Fruit fly (Drosophila melanogaster) whole organism, wandering third instar larva: ENCODE results near the gene se.
A peak's percentile ranks its signal among the peaks of the same experiment; 100 is the strongest.

Experiments used
- Abd-B ChIP-seq: fragments of >200 bp; optimal IDR thresholded peaks from 2 replicates; lab custom pipeline; 2017; ENCODE audit warnings: missing biosample characterization, missing genetic modification characterization
- CG32264 ChIP-seq: fragments of 200-800 bp; sonication (Bioruptor generic); optimal IDR thresholded peaks from 2 replicates; lab custom pipeline; 2016; ENCODE audit warnings: missing biosample characterization, missing genetic modification characterization
- CG9705 ChIP-seq: fragments of 200-800 bp; sonication (Bioruptor generic); optimal IDR thresholded peaks from 2 replicates; lab custom pipeline; 2018; ENCODE audit warnings: missing biosample characterization, mild to moderate bottlenecking, missing genetic modification characterization
- CrebA ChIP-seq: fragments of 200-800 bp; sonication (Bioruptor generic); optimal IDR thresholded peaks from 2 replicates; lab custom pipeline; 2016; ENCODE audit warnings: missing biosample characterization, mild to moderate bottlenecking, missing genetic modification characterization, borderline replicate concordance
- Dfd ChIP-seq: fragments of >200 bp; optimal IDR thresholded peaks from 2 replicates; lab custom pipeline; 2017; ENCODE audit warnings: missing biosample characterization, missing genetic modification characterization
- Dif ChIP-seq: fragments of 200-275, 200-300 bp; sonication (Bioruptor generic); optimal IDR thresholded peaks from 2 replicates; lab custom pipeline; 2018; ENCODE audit warnings: missing biosample characterization, missing genetic modification characterization; ENCODE audit not compliant: partially characterized antibody
- GATAd ChIP-seq: sonication (Bioruptor generic); optimal IDR thresholded peaks from 2 replicates; lab custom pipeline; 2016; ENCODE audit warnings: missing biosample characterization, missing genetic modification characterization
- HLH106 ChIP-seq: fragments of 200-800 bp; optimal IDR thresholded peaks from 3 replicates; lab custom pipeline; 2019; ENCODE audit warnings: missing biosample characterization, mild to moderate bottlenecking, missing genetic modification characterization, moderate library complexity
- Hnf4 ChIP-seq: fragments of 200-800 bp; sonication (Bioruptor generic); optimal IDR thresholded peaks from 2 replicates; lab custom pipeline; 2016; ENCODE audit warnings: missing biosample characterization, mild to moderate bottlenecking, missing genetic modification characterization
- Hr78 ChIP-seq: fragments of >200 bp; optimal IDR thresholded peaks from 2 replicates; lab custom pipeline; 2017; ENCODE audit warnings: missing biosample characterization, missing genetic modification characterization
- Hr83 ChIP-seq: fragments of 200-300 bp; sonication (Bioruptor generic); optimal IDR thresholded peaks from 2 replicates; lab custom pipeline; 2016; ENCODE audit warnings: missing biosample characterization, mild to moderate bottlenecking, missing genetic modification characterization, moderate library complexity; ENCODE audit not compliant: poor library complexity, severe bottlenecking
- Jra ChIP-seq: sonication (Bioruptor generic); optimal IDR thresholded peaks from 2 replicates; lab custom pipeline; 2016; ENCODE audit warnings: missing biosample characterization, missing genetic modification characterization
- Mio ChIP-seq: sonication (Bioruptor generic); optimal IDR thresholded peaks from 2 replicates; lab custom pipeline; 2016; ENCODE audit warnings: missing biosample characterization, missing genetic modification characterization
- Myc ChIP-seq: fragments of >200 bp; optimal IDR thresholded peaks from 2 replicates; lab custom pipeline; 2017
- N ChIP-seq: fragments of >200 bp; optimal IDR thresholded peaks from 2 replicates; lab custom pipeline; 2018; ENCODE audit warnings: missing biosample characterization, missing external identifiers, missing genetic modification characterization
- OdsH ChIP-seq: fragments of 200-800 bp; sonication (Bioruptor generic); optimal IDR thresholded peaks from 2 replicates; lab custom pipeline; 2016; ENCODE audit warnings: missing biosample characterization, mild to moderate bottlenecking, missing genetic modification characterization
- Rel ChIP-seq, 2 experiments: fragments of 200-800 bp; sonication (Bioruptor generic) in 1 of 2; optimal IDR thresholded peaks; 2 replicates in 1 of 2; 3 replicates in 1 of 2; lab custom pipeline; 2016 to 2019; ENCODE audit warnings: mild to moderate bottlenecking in 2 of 2, missing biosample characterization in 2 of 2, missing genetic modification characterization in 2 of 2, moderate library complexity in 1 of 2
- Sp1 ChIP-seq: fragments of 200-800 bp; sonication (Bioruptor generic); optimal IDR thresholded peaks from 3 replicates; lab custom pipeline; 2019; ENCODE audit warnings: missing biosample characterization, mild to moderate bottlenecking, missing genetic modification characterization, moderate library complexity
- Vsx2 ChIP-seq: fragments of 200-300, 225-300 bp; sonication (Bioruptor generic); optimal IDR thresholded peaks from 2 replicates; lab custom pipeline; 2018; ENCODE audit warnings: missing biosample characterization, missing genetic modification characterization; ENCODE audit not compliant: partially characterized antibody
- br ChIP-seq: fragments of 200-800 bp; sonication (Bioruptor generic); optimal IDR thresholded peaks from 2 replicates; lab custom pipeline; 2016; ENCODE audit warnings: missing biosample characterization, missing genetic modification characterization
- brk ChIP-seq: fragments of 200-800 bp; sonication (Bioruptor generic); optimal IDR thresholded peaks from 2 replicates; lab custom pipeline; 2016; ENCODE audit warnings: missing biosample characterization, mild to moderate bottlenecking, missing genetic modification characterization
- dl ChIP-seq, 2 experiments: fragments of 175-275, 200-275 bp in 1 of 2; fragments of 200-275 bp in 1 of 2; sonication (Bioruptor generic); optimal IDR thresholded peaks; lab custom pipeline; 2018; ENCODE audit warnings: mild to moderate bottlenecking in 2 of 2, missing biosample characterization in 2 of 2, missing genetic modification characterization in 2 of 2, moderate library complexity in 2 of 2; ENCODE audit not compliant: partially characterized antibody in 2 of 2, insufficient read depth in 1 of 2
- dmrt93B ChIP-seq: fragments of 200-800 bp; sonication (Bioruptor generic); optimal IDR thresholded peaks from 2 replicates; lab custom pipeline; 2018; ENCODE audit warnings: missing biosample characterization, mild to moderate bottlenecking, missing genetic modification characterization
- dsf ChIP-seq: sonication (Bioruptor generic); optimal IDR thresholded peaks from 2 replicates; lab custom pipeline; 2016; ENCODE audit warnings: missing biosample characterization, missing genetic modification characterization, borderline replicate concordance
- ey ChIP-seq: fragments of 200-800 bp; sonication (Bioruptor generic); optimal IDR thresholded peaks from 2 replicates; lab custom pipeline; 2016; ENCODE audit warnings: missing biosample characterization, missing genetic modification characterization
- foxo ChIP-seq, 2 experiments: fragments of 200-800 bp; sonication (Bioruptor generic); optimal IDR thresholded peaks; 2 replicates in 1 of 2; 3 replicates in 1 of 2; lab custom pipeline; 2016 to 2017; ENCODE audit warnings: missing biosample characterization in 2 of 2, missing genetic modification characterization in 2 of 2
- fru ChIP-seq: fragments of 200-800 bp; sonication (Bioruptor generic); optimal IDR thresholded peaks from 3 replicates; lab custom pipeline; 2016; ENCODE audit warnings: missing biosample characterization, mild to moderate bottlenecking, missing genetic modification characterization
- h ChIP-seq: fragments of 200-800 bp; sonication (Bioruptor generic); optimal IDR thresholded peaks from 3 replicates; lab custom pipeline; 2016; ENCODE audit warnings: missing biosample characterization, mild to moderate bottlenecking, missing genetic modification characterization
- jim ChIP-seq: fragments of 175-275, 200-325 bp; sonication (Bioruptor generic); optimal IDR thresholded peaks from 2 replicates; lab custom pipeline; 2016; ENCODE audit warnings: missing biosample characterization, mild to moderate bottlenecking, missing genetic modification characterization
- lola ChIP-seq: fragments of >200 bp; optimal IDR thresholded peaks from 2 replicates; lab custom pipeline; 2017; ENCODE audit warnings: missing biosample characterization, missing genetic modification characterization
- pan ChIP-seq: fragments of >200 bp; optimal IDR thresholded peaks from 2 replicates; lab custom pipeline; 2017
- psq ChIP-seq: fragments of 200-800 bp; sonication (Bioruptor generic); optimal IDR thresholded peaks from 3 replicates; lab custom pipeline; 2017; ENCODE audit warnings: missing biosample characterization, mild to moderate bottlenecking, missing genetic modification characterization, moderate library complexity
- rgr ChIP-seq: fragments of 200-800 bp; sonication (Bioruptor generic); optimal IDR thresholded peaks from 3 replicates; lab custom pipeline; 2016; ENCODE audit warnings: missing biosample characterization, mild to moderate bottlenecking, missing genetic modification characterization
- sage ChIP-seq: fragments of 200-800 bp; sonication (Bioruptor generic); optimal IDR thresholded peaks from 2 replicates; lab custom pipeline; 2016; ENCODE audit warnings: missing biosample characterization, mild to moderate bottlenecking, missing genetic modification characterization
- sv ChIP-seq: fragments of 200-800 bp; sonication (Bioruptor generic); optimal IDR thresholded peaks from 3 replicates; lab custom pipeline; 2016; ENCODE audit warnings: missing biosample characterization, missing genetic modification characterization
- tai ChIP-seq: sonication (Bioruptor generic); optimal IDR thresholded peaks from 2 replicates; lab custom pipeline; 2016; ENCODE audit warnings: missing biosample characterization, missing genetic modification characterization
- usp ChIP-seq: fragments of >200 bp; optimal IDR thresholded peaks from 2 replicates; lab custom pipeline; 2017; ENCODE audit warnings: missing biosample characterization, missing genetic modification characterization
- woc ChIP-seq: sonication (Bioruptor generic); optimal IDR thresholded peaks from 2 replicates; lab custom pipeline; 2016; ENCODE audit warnings: missing biosample characterization, mild to moderate bottlenecking, missing genetic modification characterization

The se gene

DNA sequence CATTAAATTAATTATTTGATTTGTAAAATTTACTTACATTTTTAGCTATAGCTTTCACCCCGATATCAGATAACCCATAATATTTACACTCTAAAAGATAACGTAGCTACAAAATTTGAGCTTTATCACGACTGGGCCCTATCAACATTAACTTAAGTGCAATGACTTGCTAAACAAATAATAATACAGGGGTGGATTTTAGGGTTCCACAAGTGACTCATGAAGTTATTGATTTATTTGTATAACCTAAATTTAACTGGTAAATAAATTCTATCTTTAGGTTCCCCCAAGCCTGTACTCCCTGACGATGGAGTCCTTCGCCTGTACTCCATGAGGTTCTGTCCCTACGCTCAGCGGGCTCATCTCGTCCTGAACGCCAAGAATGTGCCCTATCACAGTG is 1.1 kb upstream of the se start:
- peak; percentile 4 for TF ChIP-seq Jra (GFP tag; lab: Kevin White, UChicago)
- peak; percentile 17 for TF ChIP-seq ey
- TF ChIP-seq CG32264 = no peak
- peak; percentile 13 for TF ChIP-seq Hr83 (GFP tag; lab: Kevin White, UChicago)
- peak; percentile 22 for TF ChIP-seq HLH106 (tag; lab: Kevin White, UChicago)
- TF ChIP-seq dl (GFP tag; optimal IDR thresholded peaks at IDR 0.05; lab: Kevin White, UChicago; ENCODE audit: insufficient read depth in 1 of 2, partially characterized antibody in 2 of 2) = no peak
- no peak for TF ChIP-seq Dif (GFP tag; lab: Kevin White, UChicago)
- TF ChIP-seq Vsx2 (GFP tag; lab: Kevin White, UChicago) = no peak
- peak; percentile 47 for TF ChIP-seq h
- TF ChIP-seq tai (GFP tag; lab: Kevin White, UChicago) = no peak
- peak in 1 of 2 experiments; percentile 10 for TF ChIP-seq foxo (GFP tag; optimal IDR thresholded peaks at IDR 0.05; lab: Kevin White, UChicago)
- no peak for TF ChIP-seq Hr78 (GFP tag; lab: Kevin White, UChicago)
- no peak for TF ChIP-seq N (GFP tag; lab: Kevin White, UChicago)
- peak; percentile 4 for TF ChIP-seq Sp1 (GFP tag; lab: Kevin White, UChicago)
- no peak for TF ChIP-seq psq (GFP tag; lab: Kevin White, UChicago)
- no peak for TF ChIP-seq Abd-B (GFP tag; lab: Kevin White, UChicago)
- no peak for TF ChIP-seq sage (GFP tag; lab: Kevin White, UChicago)
- TF ChIP-seq Dfd (GFP tag; lab: Kevin White, UChicago) = no peak
- TF ChIP-seq dmrt93B = no peak
- TF ChIP-seq rgr = peak; percentile 39
- TF ChIP-seq br (GFP tag; lab: Kevin White, UChicago) = peak; percentile 29
- no peak for TF ChIP-seq dsf
- TF ChIP-seq pan (lab: Kevin White, UChicago) = no peak
- TF ChIP-seq Mio = no peak
- no peak for TF ChIP-seq Myc (lab: Kevin White, UChicago)
- TF ChIP-seq Hnf4 = no peak
- TF ChIP-seq fru = peak; percentile 75
- TF ChIP-seq, all 38 proteins: peak for 10

DNA sequence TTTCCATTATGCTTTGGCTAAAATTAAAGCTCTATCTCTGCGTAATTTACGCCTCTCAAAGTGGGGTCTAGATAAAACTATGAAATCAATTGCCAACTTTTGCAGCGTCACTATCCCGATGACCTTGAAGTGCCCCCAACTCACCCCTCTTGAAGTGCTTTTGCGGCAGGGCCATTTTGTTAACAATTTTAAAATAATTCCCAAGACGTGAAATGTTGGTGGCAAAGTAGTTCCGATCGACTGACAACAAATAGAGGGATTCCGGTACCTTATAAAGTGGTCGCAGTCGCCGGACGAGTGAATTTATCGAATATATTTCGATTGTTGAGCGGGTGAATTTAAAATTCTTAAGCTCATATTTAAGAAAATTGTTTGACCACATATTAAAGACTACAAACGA is 2.9 kb downstream of the se start, which contains the start of gene GstO2:
Gene GstO2, minus strand, starts transcription at position 245 of the 400 bp plus-strand sequence.
- no peak for TF ChIP-seq CG32264
- TF ChIP-seq Rel (GFP tag; optimal IDR thresholded peaks at IDR 0.05; lab: Kevin White, UChicago) = no peak
- peak; percentile 83 for TF ChIP-seq Rel (tag; optimal IDR thresholded peaks at IDR 0.05; lab: Kevin White, UChicago)
- TF ChIP-seq sage (GFP tag; lab: Kevin White, UChicago) = no peak
- no peak for TF ChIP-seq jim (GFP tag; lab: Kevin White, UChicago)
- TF ChIP-seq psq (GFP tag; lab: Kevin White, UChicago) = no peak

DNA sequence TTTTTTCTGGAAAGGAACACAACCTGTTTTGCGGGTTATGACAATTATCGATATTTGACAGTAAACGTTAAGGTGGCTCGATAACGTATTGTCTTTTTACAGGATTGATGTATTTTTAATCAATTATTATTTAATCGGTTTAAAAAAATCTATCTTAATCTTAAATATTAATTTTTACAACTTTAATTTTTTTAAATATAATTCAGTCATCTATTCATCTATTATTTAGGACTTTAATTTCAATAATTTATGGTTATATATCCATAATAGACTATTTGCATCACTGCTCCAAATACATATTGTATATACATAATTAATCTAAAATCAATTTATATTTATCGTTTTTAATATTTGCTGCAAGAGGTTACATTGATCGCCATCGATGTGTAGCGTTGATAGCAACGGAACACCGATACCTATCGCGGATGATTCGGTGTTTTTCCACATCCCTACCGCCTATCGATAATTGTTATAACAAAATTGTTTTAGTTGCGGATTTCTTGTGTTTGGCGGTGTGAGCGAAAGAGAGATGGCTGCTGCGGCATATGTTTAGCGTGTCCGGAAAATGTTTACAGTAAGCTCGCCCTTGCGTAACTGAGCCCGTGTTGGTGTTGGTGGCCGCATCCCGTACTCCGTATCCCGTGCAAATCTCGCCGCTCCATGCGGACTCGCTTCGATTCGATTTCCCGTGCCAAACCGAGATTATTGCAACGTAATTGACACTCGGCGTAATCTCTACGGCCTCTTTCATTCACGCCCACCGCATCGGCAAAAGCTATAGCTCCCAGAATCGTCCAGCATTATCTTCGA is 4.7 kb downstream of the se start, which contains the start of the genes GstO1 and foi:
Gene GstO1, minus strand, starts transcription at position 51 of the 810 bp plus-strand sequence.
Gene foi, plus strand, starts transcription at position 429 of the 810 bp plus-strand sequence.
- TF ChIP-seq sage (GFP tag; lab: Kevin White, UChicago) (peak; percentile 17), dmrt93B (no peak), lola (no peak), Mio (no peak), CG32264 (no peak), HLH106 (tag; lab: Kevin White, UChicago) (peak; percentile 52), Hr83 (GFP tag; lab: Kevin White, UChicago) (peak; percentile 83), Hnf4 (peak; percentile 33), Rel (GFP tag; optimal IDR thresholded peaks at IDR 0.05; lab: Kevin White, UChicago) (no peak), Rel (tag; optimal IDR thresholded peaks at IDR 0.05; lab: Kevin White, UChicago) (peak; percentile 12), pan (lab: Kevin White, UChicago) (no peak), br (GFP tag; lab: Kevin White, UChicago) (no peak), Myc (lab: Kevin White, UChicago) (no peak), brk (GFP tag; lab: Kevin White, UChicago) (no peak), h (peak; percentile 45), Abd-B (GFP tag; lab: Kevin White, UChicago) (no peak), usp (GFP tag; lab: Kevin White, UChicago) (no peak), woc (GFP tag; lab: Kevin White, UChicago) (no peak), N (GFP tag; lab: Kevin White, UChicago) (no peak), ey (no peak), OdsH (GFP tag; lab: Kevin White, UChicago) (no peak), dl (GFP tag; optimal IDR thresholded peaks at IDR 0.05; lab: Kevin White, UChicago; ENCODE audit: insufficient read depth in 1 of 2, partially characterized antibody in 2 of 2) (no peak), Hr78 (GFP tag; lab: Kevin White, UChicago) (no peak), foxo (GFP tag; optimal IDR thresholded peaks at IDR 0.05; lab: Kevin White, UChicago) (peak in 1 of 2 experiments; percentile 42), fru (peak; percentile 33), jim (GFP tag; lab: Kevin White, UChicago) (no peak), sv (peak; percentile 18), Dfd (GFP tag; lab: Kevin White, UChicago) (no peak), rgr (peak; percentile 31), Vsx2 (GFP tag; lab: Kevin White, UChicago) (no peak), Sp1 (GFP tag; lab: Kevin White, UChicago) (peak; percentile 21), Dif (GFP tag; lab: Kevin White, UChicago) (peak; percentile 19), CG9705 (GFP tag; lab: Kevin White, UChicago) (no peak), tai (GFP tag; lab: Kevin White, UChicago) (no peak), CrebA (GFP tag; lab: Kevin White, UChicago) (no peak), dsf (no peak), GATAd (GFP tag; lab: Kevin White, UChicago) (no peak), Jra (GFP tag; lab: Kevin White, UChicago) (no peak), psq (GFP tag; lab: Kevin White, UChicago) (peak; percentile 35)
